Fruit fly (Drosophila melanogaster): ENCODE measurements around the gene bel.

dm6 chr3R:8652731-8653130 is 7.8 kb downstream of the bel start, which contains the start of the genes Sys1 and Dhod:
- TF ChIP-seq lilli (GFP tag; optimal IDR thresholded peaks at IDR 0.05) (peak; percentile 89), btn (GFP tag; optimal IDR thresholded peaks at IDR 0.05) (no peak), CG7963 (GFP tag; IDR thresholded peaks at IDR 0.05; ENCODE audit: partially characterized antibody) (peak; percentile 46; the same call in 1 of the 3 replicates), tgo (GFP tag; IDR thresholded peaks at IDR 0.05) (peak; percentile 76), CG17802 (tag; optimal IDR thresholded peaks at IDR 0.05) (no peak), Kr (GFP tag; optimal IDR thresholded peaks at IDR 0.05) (peak; percentile 10), CG2120 (GFP tag; optimal IDR thresholded peaks at IDR 0.05) (peak; percentile 86), CG2875 (GFP tag; optimal IDR thresholded peaks at IDR 0.05) (no peak)
